Worm (Caenorhabditis elegans) whole organism, L4/young adult: ENCODE results near the gene Y75B8A.28.

ENCODE experiments used
- W03F9.2 ChIP-seq: fragments of 150-350 bp; optimal IDR thresholded peaks from 2 replicates; lab custom pipeline; 2014; ENCODE audit warnings: missing biosample characterization, missing genetic modification characterization
- dao-5 ChIP-seq: sonication (generic microtip); optimal IDR thresholded peaks from 2 replicates; lab custom pipeline; 2016; ENCODE audit warnings: missing genotype, missing genetic modification characterization, moderate library complexity, missing compliant biosample characterization
- him-1 ChIP-seq: sonication (generic microtip); optimal IDR thresholded peaks from 2 replicates; lab custom pipeline; 2016; ENCODE audit warnings: missing genotype, missing genetic modification reagents, missing genetic modification characterization, missing compliant biosample characterization

- TF ChIP-seq him-1 (tag; lab: Kevin White, UChicago) (no peak), W03F9.2 (tag; lab: Kevin White, UChicago) (peak; percentile 1), dao-5 (tag; lab: Kevin White, UChicago) (no peak)
These were observed 16.6 kb downstream of the Y75B8A.28 start for ce11 chrIII:12335400-12335994.
